Worm (Caenorhabditis elegans) whole organism, late embryonic: ENCODE results near the gene T13C2.2.

ENCODE experiments used
- ceh-31 ChIP-seq: sonication (generic microtip); optimal IDR thresholded peaks from 2 replicates; lab custom pipeline; 2016; ENCODE audit warnings: missing genetic modification characterization, missing compliant biosample characterization
- che-1 ChIP-seq: sonication (generic microtip); optimal IDR thresholded peaks from 2 replicates; lab custom pipeline; 2016; ENCODE audit warnings: mild to moderate bottlenecking, missing genetic modification characterization, missing compliant biosample characterization
- fax-1 ChIP-seq: sonication (generic microtip); optimal IDR thresholded peaks from 2 replicates; lab custom pipeline; 2016; ENCODE audit warnings: missing genotype, missing genetic modification characterization, missing compliant biosample characterization
- hlh-30 ChIP-seq: sonication (generic microtip); optimal IDR thresholded peaks from 2 replicates; lab custom pipeline; 2017; ENCODE audit warnings: antibody characterized with exemption, missing genetic modification characterization, missing compliant biosample characterization; ENCODE audit not compliant: insufficient read depth
- nfya-1 ChIP-seq: sonication (generic microtip); optimal IDR thresholded peaks from 2 replicates; lab custom pipeline; 2017; ENCODE audit warnings: missing genetic modification characterization, mild to moderate bottlenecking, missing compliant biosample characterization, antibody characterized with exemption, moderate library complexity
- pha-4 ChIP-seq: fragments of 150-350 bp; optimal IDR thresholded peaks from 2 replicates; lab custom pipeline; 2018; ENCODE audit warnings: missing biosample characterization, missing genetic modification reagents, missing genetic modification characterization
- tbx-2 ChIP-seq: sonication (generic microtip); optimal IDR thresholded peaks from 2 replicates; lab custom pipeline; 2016; ENCODE audit warnings: missing genetic modification characterization, missing compliant biosample characterization
- unc-3 ChIP-seq, 2 experiments: fragments of 200-800 bp in 1 of 2; sonication (Bioruptor generic) in 1 of 2; sonication (generic microtip) in 1 of 2; conservative IDR thresholded peaks in 1 of 2; optimal IDR thresholded peaks in 1 of 2; 2 replicates each; pipeline versions ENCODE4 v1.3.6 to Lab custom; 2016 to 2022; ENCODE audit warnings: missing compliant biosample characterization in 2 of 2, missing genetic modification characterization in 2 of 2, missing genetic modification reagents in 1 of 2

- TF ChIP-seq nfya-1 (tag; lab: Kevin White, UChicago) (no peak), pha-4 (tag; lab: Kevin White, UChicago) (no peak), unc-3 (GFP tag; conservative IDR thresholded peaks at IDR 0.05; lab: Robert Waterston, UW) (no peak), unc-3 (tag; optimal IDR thresholded peaks at IDR 0.05; lab: Kevin White, UChicago) (no peak), hlh-30 (tag; lab: Kevin White, UChicago) (no peak), che-1 (no peak), ceh-31 (tag; lab: Kevin White, UChicago) (no peak), fax-1 (no peak), tbx-2 (no peak)
Observed at ce11 chrII:6810663-6811062, 18.7 kb downstream of the T13C2.2 start, which contains the start of gene snt-1.
